Worm (Caenorhabditis elegans) whole organism, young adult: ENCODE results near the gene egl-1.

Source experiments
- B0261.1 ChIP-seq: sonication (generic microtip); optimal IDR thresholded peaks from 2 replicates; lab custom pipeline; 2016; ENCODE audit warnings: mild to moderate bottlenecking, missing genetic modification characterization, moderate library complexity, missing compliant biosample characterization
- B0336.3 ChIP-seq: fragments of 200-800 bp; sonication (Bioruptor generic); IDR thresholded peaks from 2 replicates; pipeline ENCODE4 v1.3.6; 2022; ENCODE audit warnings: missing genetic modification characterization, missing compliant biosample characterization
- F10E7.11 ChIP-seq: sonication (generic microtip); optimal IDR thresholded peaks from 2 replicates; lab custom pipeline; 2017; ENCODE audit warnings: mild to moderate bottlenecking, missing genetic modification characterization, moderate library complexity, missing compliant biosample characterization
- F22D6.2 ChIP-seq: sonication (generic microtip); optimal IDR thresholded peaks from 2 replicates; lab custom pipeline; 2016; ENCODE audit warnings: mild to moderate bottlenecking, missing genetic modification characterization, missing compliant biosample characterization
- F23B12.7 ChIP-seq: sonication (generic microtip); optimal IDR thresholded peaks from 2 replicates; lab custom pipeline; 2017; ENCODE audit warnings: missing genetic modification characterization, mild to moderate bottlenecking, missing compliant biosample characterization, antibody characterized with exemption, moderate library complexity; ENCODE audit not compliant: insufficient read depth
- F52B5.7 ChIP-seq: sonication (generic microtip); optimal IDR thresholded peaks from 2 replicates; lab custom pipeline; 2016; ENCODE audit warnings: mild to moderate bottlenecking, missing genetic modification characterization, missing compliant biosample characterization
- F57A8.1 ChIP-seq: fragments of 200-800 bp; sonication (Bioruptor generic); optimal IDR thresholded peaks from 2 replicates; lab custom pipeline; 2018; ENCODE audit warnings: mild to moderate bottlenecking, missing genetic modification characterization, moderate library complexity, missing compliant biosample characterization
- K11D2.4 ChIP-seq: fragments of 200-800 bp; sonication (Bioruptor generic); IDR thresholded peaks from 2 replicates; pipeline ENCODE4 v1.3.6; 2022; ENCODE audit warnings: missing genetic modification reagents, missing genetic modification characterization, missing compliant biosample characterization
- Y53G8AR.9 ChIP-seq: fragments of 200-800 bp; sonication (Bioruptor generic); conservative IDR thresholded peaks from 2 replicates; pipeline ENCODE4 v1.3.6; 2022; ENCODE audit warnings: missing genetic modification reagents, missing genetic modification characterization, missing compliant biosample characterization
- Y79H2A.3 ChIP-seq: fragments of 200-800 bp; sonication (Bioruptor generic); conservative IDR thresholded peaks from 2 replicates; pipeline ENCODE4 v1.3.6; 2022; ENCODE audit warnings: missing genetic modification reagents, missing genetic modification characterization, missing compliant biosample characterization
- akir-1 ChIP-seq: fragments of 200-800 bp; sonication (Bioruptor generic); optimal IDR thresholded peaks from 2 replicates; lab custom pipeline; 2018; ENCODE audit warnings: mild to moderate bottlenecking, missing genetic modification characterization, moderate library complexity, missing compliant biosample characterization
- ama-1 ChIP-seq, 3 experiments: fragments of 150-350 bp in 1 of 3; sonication (generic microtip) in 2 of 3; optimal IDR thresholded peaks; 2 replicates each; lab custom pipeline; 2014 to 2018; ENCODE audit warnings: missing biosample characterization in 2 of 3, missing genetic modification characterization in 2 of 3, missing genetic modification reagents in 2 of 3
- aptf-3 ChIP-seq: fragments of 200-800 bp; sonication (Bioruptor generic); IDR thresholded peaks from 2 replicates; pipeline ENCODE4 v1.3.6; 2022; ENCODE audit warnings: missing genetic modification characterization, missing compliant biosample characterization
- atf-7 ChIP-seq: sonication (generic microtip); optimal IDR thresholded peaks from 2 replicates; lab custom pipeline; 2017; ENCODE audit warnings: mild to moderate bottlenecking, missing genetic modification characterization, missing compliant biosample characterization
- attf-3 ChIP-seq: fragments of 200-800 bp; sonication (Bioruptor generic); conservative IDR thresholded peaks from 2 replicates; pipeline ENCODE4 v1.3.6; 2022; ENCODE audit warnings: missing genetic modification reagents, missing genetic modification characterization, missing compliant biosample characterization
- attf-5 ChIP-seq: fragments of 200-800 bp; sonication (Bioruptor generic); optimal IDR thresholded peaks from 2 replicates; lab custom pipeline; 2018; ENCODE audit warnings: mild to moderate bottlenecking, missing genetic modification characterization, missing compliant biosample characterization
- cebp-1 ChIP-seq, 2 experiments: fragments of 200-800 bp in 1 of 2; sonication (Bioruptor generic) in 1 of 2; sonication (generic microtip) in 1 of 2; IDR thresholded peaks in 1 of 2; optimal IDR thresholded peaks in 1 of 2; 2 replicates each; pipeline versions ENCODE4 v1.3.6 to Lab custom; 2017 to 2022; ENCODE audit warnings: missing compliant biosample characterization in 2 of 2, missing genetic modification characterization in 2 of 2, mild to moderate bottlenecking in 1 of 2, missing genetic modification reagents in 1 of 2, moderate library complexity in 1 of 2
- ceh-40 ChIP-seq: fragments of 200-800 bp; sonication (Bioruptor generic); IDR thresholded peaks from 2 replicates; pipeline ENCODE4 v1.3.6; 2022; ENCODE audit warnings: missing genetic modification characterization, missing compliant biosample characterization
- chd-7 ChIP-seq: sonication (generic microtip); optimal IDR thresholded peaks from 2 replicates; lab custom pipeline; 2016; ENCODE audit warnings: mild to moderate bottlenecking, missing genetic modification characterization, moderate library complexity, missing compliant biosample characterization
- dpff-1 ChIP-seq: sonication (generic microtip); optimal IDR thresholded peaks from 2 replicates; lab custom pipeline; 2017; ENCODE audit warnings: mild to moderate bottlenecking, missing genetic modification characterization, missing compliant biosample characterization
- efl-1 ChIP-seq: fragments of 150-350 bp; optimal IDR thresholded peaks from 2 replicates; lab custom pipeline; 2014; ENCODE audit warnings: missing biosample characterization, missing genetic modification reagents, missing genetic modification characterization
- egl-18 ChIP-seq: fragments of 200-800 bp; sonication (Bioruptor generic); IDR thresholded peaks from 2 replicates; pipeline ENCODE4 v1.3.6; 2022; ENCODE audit warnings: missing genetic modification reagents, missing genetic modification characterization, missing compliant biosample characterization
- egl-44 ChIP-seq: fragments of 200-800 bp; sonication (Bioruptor generic); IDR thresholded peaks from 2 replicates; pipeline ENCODE4 v1.3.6; 2022; ENCODE audit warnings: missing genetic modification reagents, missing genetic modification characterization, missing compliant biosample characterization
- ekl-4 ChIP-seq: fragments of 200-800 bp; sonication (Bioruptor generic); IDR thresholded peaks from 2 replicates; pipeline ENCODE4 v1.3.6; 2022; ENCODE audit warnings: missing genetic modification reagents, missing genetic modification characterization, missing compliant biosample characterization
- ets-4 ChIP-seq: fragments of 200-800 bp; sonication (Bioruptor generic); optimal IDR thresholded peaks from 2 replicates; lab custom pipeline; 2018; ENCODE audit warnings: mild to moderate bottlenecking, missing genetic modification characterization, missing compliant biosample characterization
- fkh-3 ChIP-seq: sonication (generic microtip); optimal IDR thresholded peaks from 2 replicates; lab custom pipeline; 2016; ENCODE audit warnings: mild to moderate bottlenecking, missing genetic modification characterization, missing compliant biosample characterization
- hmg-20 ChIP-seq: fragments of 200-800 bp; sonication (Bioruptor generic); IDR thresholded peaks from 2 replicates; pipeline ENCODE4 v1.3.6; 2022; ENCODE audit warnings: missing genetic modification reagents, missing genetic modification characterization, missing compliant biosample characterization
- hsf-1 ChIP-seq: fragments of 200-800 bp; sonication (Bioruptor generic); IDR thresholded peaks from 2 replicates; pipeline ENCODE4 v1.3.6; 2022; ENCODE audit warnings: missing genetic modification reagents, missing genetic modification characterization, missing compliant biosample characterization
- lag-1 ChIP-seq: fragments of 200-800 bp; sonication (Bioruptor generic); IDR thresholded peaks from 2 replicates; pipeline ENCODE4 v1.3.6; 2022; ENCODE audit warnings: missing genetic modification reagents, missing genetic modification characterization, missing compliant biosample characterization
- lin-40 ChIP-seq: sonication (generic microtip); optimal IDR thresholded peaks from 2 replicates; lab custom pipeline; 2016; ENCODE audit warnings: missing genetic modification characterization, mild to moderate bottlenecking, missing compliant biosample characterization, missing genotype, missing genetic modification reagents
- lsl-1 ChIP-seq: fragments of 200-800 bp; sonication (Bioruptor generic); optimal IDR thresholded peaks from 2 replicates; lab custom pipeline; 2018; ENCODE audit warnings: mild to moderate bottlenecking, missing genetic modification characterization, moderate library complexity, missing compliant biosample characterization
- madf-6 ChIP-seq: fragments of 200-800 bp; sonication (Bioruptor generic); IDR thresholded peaks from 2 replicates; pipeline ENCODE4 v1.3.6; 2022; ENCODE audit warnings: missing genetic modification reagents, missing genetic modification characterization, missing compliant biosample characterization
- mcd-1 ChIP-seq: fragments of 200-800 bp; sonication (Bioruptor generic); IDR thresholded peaks from 2 replicates; pipeline ENCODE4 v1.3.6; 2022; ENCODE audit warnings: missing genetic modification reagents, missing genetic modification characterization, missing compliant biosample characterization
- mel-28 ChIP-seq: sonication (generic microtip); optimal IDR thresholded peaks from 2 replicates; lab custom pipeline; 2016; ENCODE audit warnings: borderline replicate concordance, mild to moderate bottlenecking, missing genetic modification characterization, missing compliant biosample characterization
- mes-4 ChIP-seq: sonication (generic microtip); optimal IDR thresholded peaks from 2 replicates; lab custom pipeline; 2016; ENCODE audit warnings: missing genotype, missing genetic modification characterization, missing compliant biosample characterization
- pbrm-1 ChIP-seq: fragments of 200-800 bp; sonication (Bioruptor generic); IDR thresholded peaks from 2 replicates; pipeline ENCODE4 v1.3.6; 2022; ENCODE audit warnings: missing genetic modification reagents, missing genetic modification characterization, missing compliant biosample characterization
- pha-4 ChIP-seq: fragments of 150-350 bp; sonication (generic microtip); optimal IDR thresholded peaks from 2 replicates; lab custom pipeline; 2014; ENCODE audit warnings: missing biosample characterization, missing genetic modification reagents, missing genetic modification characterization
- rpc-1 ChIP-seq, 2 experiments: fragments of 150-350 bp in 1 of 2; sonication (generic microtip) in 1 of 2; optimal IDR thresholded peaks; 2 replicates each; lab custom pipeline; 2014 to 2018; ENCODE audit warnings: missing biosample characterization in 1 of 2, missing genetic modification characterization in 1 of 2, missing genetic modification reagents in 1 of 2, missing genotype in 1 of 2
- sdz-38 ChIP-seq: sonication (generic microtip); optimal IDR thresholded peaks from 2 replicates; lab custom pipeline; 2016; ENCODE audit warnings: missing genotype, missing genetic modification characterization, missing compliant biosample characterization
- snpc-1.1 ChIP-seq: sonication (generic microtip); optimal IDR thresholded peaks from 2 replicates; lab custom pipeline; 2017; ENCODE audit warnings: missing genetic modification characterization, mild to moderate bottlenecking, missing compliant biosample characterization, antibody characterized with exemption, moderate library complexity, missing genotype, missing genetic modification reagents; ENCODE audit not compliant: insufficient read depth
- sptf-2 ChIP-seq: fragments of 200-800 bp; sonication (Bioruptor generic); optimal IDR thresholded peaks from 2 replicates; lab custom pipeline; 2018; ENCODE audit warnings: mild to moderate bottlenecking, missing genetic modification characterization, missing compliant biosample characterization
- tbx-9 ChIP-seq: sonication (generic microtip); optimal IDR thresholded peaks from 2 replicates; lab custom pipeline; 2016; ENCODE audit warnings: borderline replicate concordance, missing genetic modification characterization, inconsistent platforms, missing compliant biosample characterization
- tlf-1 ChIP-seq: fragments of 200-800 bp; sonication (Bioruptor generic); optimal IDR thresholded peaks from 2 replicates; lab custom pipeline; 2018; ENCODE audit warnings: mild to moderate bottlenecking, missing genetic modification characterization, missing compliant biosample characterization
- zfh-2 ChIP-seq: fragments of 200-800 bp; sonication (Bioruptor generic); conservative IDR thresholded peaks from 2 replicates; pipeline ENCODE4 v1.3.6; 2022; ENCODE audit warnings: missing genetic modification reagents, missing genetic modification characterization, missing compliant biosample characterization
- ztf-25 ChIP-seq: fragments of 200-800 bp; sonication (Bioruptor generic); IDR thresholded peaks from 2 replicates; pipeline ENCODE4 v1.3.6; 2022; ENCODE audit warnings: missing genetic modification reagents, missing genetic modification characterization, missing compliant biosample characterization
- ztf-28 ChIP-seq: fragments of 200-800 bp; sonication (Bioruptor generic); IDR thresholded peaks from 2 replicates; pipeline ENCODE4 v1.3.6; 2022; ENCODE audit warnings: missing genetic modification reagents, missing genetic modification characterization, missing compliant biosample characterization
- ztf-3 ChIP-seq: fragments of 200-800 bp; sonication (Bioruptor generic); optimal IDR thresholded peaks from 2 replicates; lab custom pipeline; 2018; ENCODE audit warnings: mild to moderate bottlenecking, missing genetic modification characterization, missing compliant biosample characterization

egl-1 gene

DNA sequence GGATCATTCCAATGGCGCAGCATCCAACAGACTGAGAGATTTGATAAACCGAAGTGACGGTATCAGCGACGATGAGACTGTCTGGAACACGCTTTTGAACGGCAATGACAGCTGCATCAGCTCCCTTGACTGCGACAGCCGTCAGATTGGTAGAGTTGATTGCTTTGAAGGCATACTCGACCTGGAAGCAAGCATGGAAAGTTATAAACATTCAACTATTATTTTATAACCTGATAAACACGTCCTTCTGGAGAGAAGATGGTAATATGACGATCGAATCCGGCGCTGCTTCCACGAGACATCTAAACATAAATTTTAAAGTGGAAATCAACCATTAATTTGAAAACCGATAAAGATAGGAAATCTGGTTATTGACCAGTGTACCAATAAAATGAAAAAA, 9.8 kb downstream of the egl-1 start, which contains the start of gene pas-1 (continued):
- no peak for TF ChIP-seq ztf-3 (GFP tag; lab: Kevin White, UChicago)
- no peak for TF ChIP-seq aptf-3
- peak; percentile 39; the same call in 1 of the 2 replicates for TF ChIP-seq Y53G8AR.9 (GFP tag; lab: Robert Waterston, UW)
- TF ChIP-seq snpc-1.1 (tag; lab: Kevin White, UChicago): no peak
- TF ChIP-seq egl-18 (GFP tag; lab: Robert Waterston, UW): no peak
- TF ChIP-seq sptf-2 (GFP tag; lab: Kevin White, UChicago): no peak
- TF ChIP-seq ets-4 (GFP tag; lab: Kevin White, UChicago): no peak
- TF ChIP-seq sdz-38: no peak
- TF ChIP-seq F57A8.1: no peak
- TF ChIP-seq hmg-20 (GFP tag; lab: Robert Waterston, UW): no peak
- TF ChIP-seq F10E7.11 (tag; lab: Kevin White, UChicago): no peak
- TF ChIP-seq mel-28 (tag; lab: Kevin White, UChicago): no peak
- no peak for TF ChIP-seq tlf-1 (GFP tag; lab: Kevin White, UChicago)
- TF ChIP-seq hsf-1 (GFP tag; lab: Robert Waterston, UW): 0 out of 2 replicates have a peak, but pooled peaks have one; percentile 30
- TF ChIP-seq mcd-1: peak; percentile 37; the same call in 1 of the 2 replicates
- TF ChIP-seq B0336.3: 0 out of 2 replicates have a peak, but pooled peaks have one; percentile 46
- no peak for TF ChIP-seq B0261.1 (tag; lab: Kevin White, UChicago)
- 0 out of 2 replicates have a peak, but pooled peaks have one; percentile 16 for TF ChIP-seq zfh-2 (GFP tag; lab: Robert Waterston, UW)
- no peak for TF ChIP-seq ceh-40
- TF ChIP-seq ama-1 (optimal IDR thresholded peaks at IDR 0.05; lab: Kevin White, UChicago): no peak
- no peak for TF ChIP-seq ama-1 (GFP tag; optimal IDR thresholded peaks at IDR 0.05; lab: Kevin White, UChicago)
- TF ChIP-seq ekl-4 (GFP tag; lab: Robert Waterston, UW): peak; percentile 72; the same call in 1 of the 2 replicates
- no peak for TF ChIP-seq pha-4 (tag; lab: Kevin White, UChicago)
- TF ChIP-seq ztf-25 (GFP tag; lab: Robert Waterston, UW): 0 out of 2 replicates have a peak, but pooled peaks have one; percentile 19
- TF ChIP-seq F23B12.7: no peak
- no peak for TF ChIP-seq lsl-1 (GFP tag; lab: Kevin White, UChicago)
- no peak for TF ChIP-seq rpc-1 (optimal IDR thresholded peaks at IDR 0.05; lab: Kevin White, UChicago)
- no peak for TF ChIP-seq rpc-1 (tag; optimal IDR thresholded peaks at IDR 0.05; lab: Kevin White, UChicago)
- no peak for TF ChIP-seq ztf-28 (GFP tag; lab: Robert Waterston, UW)
- TF ChIP-seq madf-6 (GFP tag; lab: Robert Waterston, UW): peak; percentile 49
- TF ChIP-seq attf-3 (GFP tag; lab: Robert Waterston, UW): no peak
- no peak for TF ChIP-seq Y79H2A.3
- TF ChIP-seq tbx-9 (tag; lab: Kevin White, UChicago): no peak
- TF ChIP-seq efl-1 (GFP tag; lab: Kevin White, UChicago): no peak
- no peak for TF ChIP-seq F22D6.2 (tag; lab: Kevin White, UChicago)
- TF ChIP-seq cebp-1 (GFP tag; IDR thresholded peaks at IDR 0.05; lab: Robert Waterston, UW): no peak
- TF ChIP-seq cebp-1 (tag; optimal IDR thresholded peaks at IDR 0.05; lab: Kevin White, UChicago): no peak
- peak; percentile 57 for TF ChIP-seq chd-7
- no peak for TF ChIP-seq atf-7 (tag; lab: Kevin White, UChicago)
- no peak for TF ChIP-seq mes-4 (tag; lab: Kevin White, UChicago)
- no peak for TF ChIP-seq fkh-3
- no peak for TF ChIP-seq K11D2.4 (GFP tag; lab: Robert Waterston, UW)
- no peak for TF ChIP-seq lin-40
- no peak for TF ChIP-seq akir-1 (GFP tag; lab: Kevin White, UChicago)
- no peak for TF ChIP-seq dpff-1 (tag; lab: Kevin White, UChicago)
- 0 out of 2 replicates have a peak, but pooled peaks have one; percentile 25 for TF ChIP-seq pbrm-1 (GFP tag; lab: Robert Waterston, UW)
- TF ChIP-seq attf-5 (GFP tag; lab: Kevin White, UChicago): no peak
- TF ChIP-seq egl-44 (GFP tag; lab: Robert Waterston, UW): no peak
- no peak for TF ChIP-seq lag-1 (GFP tag; lab: Robert Waterston, UW)
- no peak for TF ChIP-seq F52B5.7
